Worm (Caenorhabditis elegans) whole organism, young adult: ENCODE results near the gene gmn-1.

ENCODE experiments used
- B0035.1 ChIP-seq: sonication (generic microtip); optimal IDR thresholded peaks from 2 replicates; lab custom pipeline; 2016; ENCODE audit warnings: missing genetic modification characterization, mild to moderate bottlenecking, missing compliant biosample characterization, missing genotype, missing genetic modification reagents
- F33H1.4 ChIP-seq: fragments of 200-800 bp; sonication (Bioruptor generic); IDR thresholded peaks from 2 replicates; pipeline ENCODE4 v1.3.6; 2022; ENCODE audit warnings: missing genetic modification reagents, missing genetic modification characterization, missing compliant biosample characterization
- F52B5.7 ChIP-seq: sonication (generic microtip); optimal IDR thresholded peaks from 2 replicates; lab custom pipeline; 2016; ENCODE audit warnings: mild to moderate bottlenecking, missing genetic modification characterization, missing compliant biosample characterization
- F55B11.4 ChIP-seq: sonication (generic microtip); optimal IDR thresholded peaks from 2 replicates; lab custom pipeline; 2016; ENCODE audit warnings: missing compliant biosample characterization, missing genetic modification characterization, borderline replicate concordance; ENCODE audit not compliant: insufficient read depth
- F57A8.1 ChIP-seq: fragments of 200-800 bp; sonication (Bioruptor generic); optimal IDR thresholded peaks from 2 replicates; lab custom pipeline; 2018; ENCODE audit warnings: mild to moderate bottlenecking, missing genetic modification characterization, moderate library complexity, missing compliant biosample characterization
- F57C9.4 ChIP-seq: sonication (generic microtip); optimal IDR thresholded peaks from 2 replicates; lab custom pipeline; 2017; ENCODE audit warnings: mild to moderate bottlenecking, missing genetic modification characterization, missing compliant biosample characterization
- K11D2.4 ChIP-seq: fragments of 200-800 bp; sonication (Bioruptor generic); IDR thresholded peaks from 2 replicates; pipeline ENCODE4 v1.3.6; 2022; ENCODE audit warnings: missing genetic modification reagents, missing genetic modification characterization, missing compliant biosample characterization
- Y79H2A.3 ChIP-seq: fragments of 200-800 bp; sonication (Bioruptor generic); conservative IDR thresholded peaks from 2 replicates; pipeline ENCODE4 v1.3.6; 2022; ENCODE audit warnings: missing genetic modification reagents, missing genetic modification characterization, missing compliant biosample characterization
- Y95B8A.8 ChIP-seq: fragments of 200-800 bp; sonication (Bioruptor generic); IDR thresholded peaks from 2 replicates; pipeline ENCODE4 v1.3.6; 2022; ENCODE audit warnings: missing genetic modification reagents, missing genetic modification characterization, missing compliant biosample characterization
- ZK185.1 ChIP-seq: sonication (generic microtip); optimal IDR thresholded peaks from 2 replicates; lab custom pipeline; 2016; ENCODE audit warnings: mild to moderate bottlenecking, missing genetic modification characterization, missing compliant biosample characterization; ENCODE audit not compliant: poor library complexity, severe bottlenecking
- akir-1 ChIP-seq: fragments of 200-800 bp; sonication (Bioruptor generic); optimal IDR thresholded peaks from 2 replicates; lab custom pipeline; 2018; ENCODE audit warnings: mild to moderate bottlenecking, missing genetic modification characterization, moderate library complexity, missing compliant biosample characterization
- aptf-2 ChIP-seq: fragments of 200-800 bp; sonication (Bioruptor generic); conservative IDR thresholded peaks from 2 replicates; pipeline ENCODE4 v1.3.6; 2022; ENCODE audit warnings: missing genetic modification reagents, missing genetic modification characterization, missing compliant biosample characterization
- attf-3 ChIP-seq: fragments of 200-800 bp; sonication (Bioruptor generic); conservative IDR thresholded peaks from 2 replicates; pipeline ENCODE4 v1.3.6; 2022; ENCODE audit warnings: missing genetic modification reagents, missing genetic modification characterization, missing compliant biosample characterization
- attf-5 ChIP-seq: fragments of 200-800 bp; sonication (Bioruptor generic); optimal IDR thresholded peaks from 2 replicates; lab custom pipeline; 2018; ENCODE audit warnings: mild to moderate bottlenecking, missing genetic modification characterization, missing compliant biosample characterization
- bed-1 ChIP-seq: fragments of 200-800 bp; sonication (Bioruptor generic); IDR thresholded peaks from 2 replicates; pipeline ENCODE4 v1.3.6; 2022; ENCODE audit warnings: missing genetic modification reagents, missing genetic modification characterization, missing compliant biosample characterization
- bed-2 ChIP-seq: fragments of 200-800 bp; sonication (Bioruptor generic); IDR thresholded peaks from 2 replicates; pipeline ENCODE4 v1.3.6; 2022; ENCODE audit warnings: missing genetic modification reagents, missing genetic modification characterization, missing compliant biosample characterization
- cebp-1 ChIP-seq, 2 experiments: fragments of 200-800 bp in 1 of 2; sonication (Bioruptor generic) in 1 of 2; sonication (generic microtip) in 1 of 2; IDR thresholded peaks in 1 of 2; optimal IDR thresholded peaks in 1 of 2; 2 replicates each; pipeline versions ENCODE4 v1.3.6 to Lab custom; 2017 to 2022; ENCODE audit warnings: missing compliant biosample characterization in 2 of 2, missing genetic modification characterization in 2 of 2, mild to moderate bottlenecking in 1 of 2, missing genetic modification reagents in 1 of 2, moderate library complexity in 1 of 2
- ceh-100 ChIP-seq: fragments of 200-800 bp; sonication (Bioruptor generic); IDR thresholded peaks from 2 replicates; pipeline ENCODE4 v1.3.6; 2022; ENCODE audit warnings: missing genetic modification reagents, missing genetic modification characterization, missing compliant biosample characterization
- ceh-27 ChIP-seq: fragments of 200-800 bp; sonication (Bioruptor generic); optimal IDR thresholded peaks from 2 replicates; lab custom pipeline; 2018; ENCODE audit warnings: mild to moderate bottlenecking, missing genetic modification characterization, moderate library complexity, missing compliant biosample characterization
- ceh-91 ChIP-seq: fragments of 200-800 bp; sonication (Bioruptor generic); IDR thresholded peaks from 2 replicates; pipeline ENCODE4 v1.3.6; 2022; ENCODE audit warnings: missing genetic modification reagents, missing genetic modification characterization, missing compliant biosample characterization
- dox-1 ChIP-seq: fragments of 200-800 bp; sonication (Bioruptor generic); IDR thresholded peaks from 2 replicates; pipeline ENCODE4 v1.3.6; 2022; ENCODE audit warnings: missing genetic modification reagents, missing genetic modification characterization, missing compliant biosample characterization
- egl-18 ChIP-seq: fragments of 200-800 bp; sonication (Bioruptor generic); IDR thresholded peaks from 2 replicates; pipeline ENCODE4 v1.3.6; 2022; ENCODE audit warnings: missing genetic modification reagents, missing genetic modification characterization, missing compliant biosample characterization
- him-1 ChIP-seq: sonication (generic microtip); optimal IDR thresholded peaks from 2 replicates; lab custom pipeline; 2016; ENCODE audit warnings: missing genotype, missing genetic modification reagents, missing genetic modification characterization, missing compliant biosample characterization
- hmg-1.2 ChIP-seq: fragments of 200-800 bp; sonication (Bioruptor generic); IDR thresholded peaks from 2 replicates; pipeline ENCODE4 v1.3.6; 2022; ENCODE audit warnings: missing genetic modification reagents, missing genetic modification characterization, missing compliant biosample characterization
- hrde-1 ChIP-seq: sonication (generic microtip); optimal IDR thresholded peaks from 2 replicates; lab custom pipeline; 2016; ENCODE audit warnings: missing genetic modification characterization, mild to moderate bottlenecking, missing compliant biosample characterization, moderate library complexity, missing genotype, missing genetic modification reagents, borderline replicate concordance
- lag-1 ChIP-seq: fragments of 200-800 bp; sonication (Bioruptor generic); IDR thresholded peaks from 2 replicates; pipeline ENCODE4 v1.3.6; 2022; ENCODE audit warnings: missing genetic modification reagents, missing genetic modification characterization, missing compliant biosample characterization
- let-526 ChIP-seq: fragments of 200-800 bp; sonication (Bioruptor generic); IDR thresholded peaks from 2 replicates; pipeline ENCODE4 v1.3.6; 2022; ENCODE audit warnings: missing genetic modification reagents, missing genetic modification characterization, missing compliant biosample characterization
- lin-26 ChIP-seq: fragments of 200-800 bp; sonication (Bioruptor generic); IDR thresholded peaks from 2 replicates; pipeline ENCODE4 v1.3.6; 2022; ENCODE audit warnings: missing genetic modification reagents, missing genetic modification characterization, missing compliant biosample characterization
- lin-54 ChIP-seq: fragments of 200-800 bp; sonication (Bioruptor generic); optimal IDR thresholded peaks from 2 replicates; lab custom pipeline; 2018; ENCODE audit warnings: mild to moderate bottlenecking, missing genetic modification characterization, missing compliant biosample characterization
- lsl-1 ChIP-seq: fragments of 200-800 bp; sonication (Bioruptor generic); optimal IDR thresholded peaks from 2 replicates; lab custom pipeline; 2018; ENCODE audit warnings: mild to moderate bottlenecking, missing genetic modification characterization, moderate library complexity, missing compliant biosample characterization
- mel-28 ChIP-seq: sonication (generic microtip); optimal IDR thresholded peaks from 2 replicates; lab custom pipeline; 2016; ENCODE audit warnings: borderline replicate concordance, mild to moderate bottlenecking, missing genetic modification characterization, missing compliant biosample characterization
- nfya-1 ChIP-seq: sonication (generic microtip); optimal IDR thresholded peaks from 2 replicates; lab custom pipeline; 2017; ENCODE audit warnings: antibody characterized with exemption, missing compliant biosample characterization, missing genetic modification characterization, borderline replicate concordance; ENCODE audit not compliant: insufficient read depth
- nhr-80 ChIP-seq: sonication (generic microtip); optimal IDR thresholded peaks from 2 replicates; lab custom pipeline; 2016; ENCODE audit warnings: missing genetic modification characterization, missing compliant biosample characterization
- nhr-90 ChIP-seq: sonication (generic microtip); optimal IDR thresholded peaks from 2 replicates; lab custom pipeline; 2016; ENCODE audit warnings: missing genotype, mild to moderate bottlenecking, missing genetic modification characterization, missing compliant biosample characterization
- pha-4 ChIP-seq: fragments of 150-350 bp; sonication (generic microtip); optimal IDR thresholded peaks from 2 replicates; lab custom pipeline; 2014; ENCODE audit warnings: missing biosample characterization, missing genetic modification reagents, missing genetic modification characterization
- repo-1 ChIP-seq: sonication (generic microtip); optimal IDR thresholded peaks from 2 replicates; lab custom pipeline; 2017; ENCODE audit warnings: mild to moderate bottlenecking, missing genetic modification characterization, missing compliant biosample characterization
- sea-2 ChIP-seq: fragments of 200-800 bp; sonication (Bioruptor generic); IDR thresholded peaks from 2 replicates; pipeline ENCODE4 v1.3.6; 2022; ENCODE audit warnings: missing genetic modification characterization, missing compliant biosample characterization
- snpc-1.1 ChIP-seq: sonication (generic microtip); optimal IDR thresholded peaks from 2 replicates; lab custom pipeline; 2017; ENCODE audit warnings: missing genetic modification characterization, mild to moderate bottlenecking, missing compliant biosample characterization, antibody characterized with exemption, moderate library complexity, missing genotype, missing genetic modification reagents; ENCODE audit not compliant: insufficient read depth
- snpc-3.4 ChIP-seq: sonication (generic microtip); optimal IDR thresholded peaks from 2 replicates; lab custom pipeline; 2017; ENCODE audit warnings: missing genetic modification characterization, mild to moderate bottlenecking, missing compliant biosample characterization, antibody characterized with exemption, moderate library complexity, missing genotype, missing genetic modification reagents
- snpc-4 ChIP-seq, 5 experiments: fragments of 150-350 bp in 1 of 5; sonication (generic microtip) in 4 of 5; optimal IDR thresholded peaks; 2 replicates each; lab custom pipeline; 2014 to 2018; ENCODE audit warnings: missing genetic modification characterization in 5 of 5, missing biosample characterization in 3 of 5, antibody characterized with exemption in 2 of 5, mild to moderate bottlenecking in 2 of 5, missing compliant biosample characterization in 2 of 5, missing genotype in 2 of 5, moderate library complexity in 2 of 5, missing genetic modification reagents in 1 of 5
- somi-1 ChIP-seq: fragments of 200-800 bp; sonication (Bioruptor generic); optimal IDR thresholded peaks from 2 replicates; lab custom pipeline; 2018; ENCODE audit warnings: mild to moderate bottlenecking, missing genetic modification characterization, missing compliant biosample characterization
- tbp1 ChIP-seq: fragments of 200-800 bp; sonication (Bioruptor generic); optimal IDR thresholded peaks from 2 replicates; lab custom pipeline; 2018; ENCODE audit warnings: mild to moderate bottlenecking, missing genetic modification characterization, missing compliant biosample characterization
- tbx-9 ChIP-seq: sonication (generic microtip); optimal IDR thresholded peaks from 2 replicates; lab custom pipeline; 2016; ENCODE audit warnings: borderline replicate concordance, missing genetic modification characterization, inconsistent platforms, missing compliant biosample characterization
- zfh-2 ChIP-seq: fragments of 200-800 bp; sonication (Bioruptor generic); conservative IDR thresholded peaks from 2 replicates; pipeline ENCODE4 v1.3.6; 2022; ENCODE audit warnings: missing genetic modification reagents, missing genetic modification characterization, missing compliant biosample characterization
- ztf-28 ChIP-seq: fragments of 200-800 bp; sonication (Bioruptor generic); IDR thresholded peaks from 2 replicates; pipeline ENCODE4 v1.3.6; 2022; ENCODE audit warnings: missing genetic modification reagents, missing genetic modification characterization, missing compliant biosample characterization
- ztf-6 ChIP-seq: fragments of 200-800 bp; sonication (Bioruptor generic); IDR thresholded peaks from 2 replicates; pipeline ENCODE4 v1.3.6; 2022; ENCODE audit warnings: missing genetic modification reagents, missing genetic modification characterization, missing compliant biosample characterization

Gene gmn-1

DNA sequence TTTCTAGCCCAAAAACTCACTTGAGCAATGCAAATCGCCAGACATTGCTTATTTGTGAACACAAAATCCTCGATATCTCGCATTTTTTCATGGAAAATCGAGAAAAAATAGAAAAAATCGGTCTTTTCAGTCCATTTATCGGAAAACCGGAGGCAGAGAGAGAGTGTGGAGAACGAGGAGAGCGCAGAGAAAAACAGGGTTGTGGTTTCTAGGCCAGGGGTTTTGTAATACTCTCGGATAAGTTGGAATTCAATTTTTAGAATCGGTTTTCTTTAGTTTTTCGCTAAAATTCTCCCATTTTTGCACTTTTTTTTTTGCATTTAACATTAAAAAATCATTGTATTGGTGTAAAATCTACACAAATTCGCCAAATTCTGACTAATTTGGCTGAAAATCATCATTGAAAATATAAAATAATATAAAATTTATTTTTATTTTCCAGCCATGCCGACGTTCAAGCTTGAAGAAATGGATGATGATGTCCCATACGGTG lies 48.5 kb upstream of the gmn-1 start, which contains the start of the genes Y75B8A.24 and Y75B8A.25 (continued):
- TF ChIP-seq cebp-1 (GFP tag; IDR thresholded peaks at IDR 0.05; lab: Robert Waterston, UW) (no peak), cebp-1 (tag; optimal IDR thresholded peaks at IDR 0.05; lab: Kevin White, UChicago) (peak; percentile 48), lsl-1 (peak; percentile 39), tbp1 (GFP tag; lab: Kevin White, UChicago) (peak; percentile 39), ZK185.1 (tag; lab: Kevin White, UChicago) (no peak), tbx-9 (tag; lab: Kevin White, UChicago) (no peak), F55B11.4 (no peak), bed-2 (GFP tag; lab: Robert Waterston, UW) (no peak), lag-1 (GFP tag; lab: Robert Waterston, UW) (no peak), aptf-2 (GFP tag; lab: Robert Waterston, UW) (no peak), dox-1 (GFP tag; lab: Robert Waterston, UW) (peak; percentile 70), him-1 (tag; lab: Kevin White, UChicago) (no peak), lin-54 (GFP tag; lab: Kevin White, UChicago) (peak; percentile 69), Y95B8A.8 (GFP tag; lab: Robert Waterston, UW) (no peak), akir-1 (GFP tag; lab: Kevin White, UChicago) (no peak), hmg-1.2 (peak; percentile 98), lin-26 (GFP tag; lab: Robert Waterston, UW) (no peak), ztf-28 (GFP tag; lab: Robert Waterston, UW) (no peak), nhr-80 (no peak), sea-2 (GFP tag; lab: Robert Waterston, UW) (no peak), snpc-3.4 (tag; lab: Kevin White, UChicago) (peak; percentile 26), F57C9.4 (tag; lab: Kevin White, UChicago) (no peak), F57A8.1 (GFP tag; lab: Kevin White, UChicago) (no peak), zfh-2 (GFP tag; lab: Robert Waterston, UW) (no peak), somi-1 (GFP tag; lab: Kevin White, UChicago) (no peak), nfya-1 (tag; lab: Kevin White, UChicago) (no peak), B0035.1 (tag; lab: Kevin White, UChicago) (no peak), F33H1.4 (peak; percentile 56), ztf-6 (no peak), ceh-27 (GFP tag; lab: Kevin White, UChicago) (peak; percentile 38), bed-1 (GFP tag; lab: Robert Waterston, UW) (no peak), Y79H2A.3 (GFP tag; lab: Robert Waterston, UW) (no peak), K11D2.4 (peak; percentile 64; the same call in 1 of the 2 replicates), ceh-100 (peak; percentile 42; the same call in 1 of the 2 replicates), F52B5.7 (tag; lab: Kevin White, UChicago) (no peak), mel-28 (tag; lab: Kevin White, UChicago) (no peak), nhr-90 (tag; lab: Kevin White, UChicago) (no peak), ceh-91 (GFP tag; lab: Robert Waterston, UW) (peak; percentile 53), attf-3 (peak; percentile 22; the same call in 1 of the 2 replicates), hrde-1 (tag; lab: Kevin White, UChicago) (no peak), repo-1 (tag; lab: Kevin White, UChicago) (no peak), attf-5 (GFP tag; lab: Kevin White, UChicago) (peak; percentile 9), snpc-4 (GFP tag; optimal IDR thresholded peaks at IDR 0.05; lab: Kevin White, UChicago) (peak; percentile 20), snpc-4 (tag; optimal IDR thresholded peaks at IDR 0.05; lab: Kevin White, UChicago) (peak in 3 of 4 experiments; percentile 3 to 51 (median 47)), pha-4 (tag; lab: Kevin White, UChicago) (no peak), snpc-1.1 (tag; lab: Kevin White, UChicago) (no peak), egl-18 (GFP tag; lab: Robert Waterston, UW) (no peak), let-526 (no peak)
